Fruit fly (Drosophila melanogaster) whole organism, prepupa: Measurements from ENCODE around the gene NFAT.

Source experiments
- Blimp-1 ChIP-seq: fragments of 200-800 bp; sonication (Bioruptor generic); optimal IDR thresholded peaks from 3 replicates; lab custom pipeline; 2017; ENCODE audit warnings: missing biosample characterization, missing genetic modification characterization, mild to moderate bottlenecking, moderate library complexity, missing genetic modification reagents
- CG9139 ChIP-seq: fragments of 200-800 bp; sonication (Bioruptor generic); optimal IDR thresholded peaks from 3 replicates; lab custom pipeline; 2017; ENCODE audit warnings: missing biosample characterization, mild to moderate bottlenecking, missing genetic modification characterization
- Sox102F ChIP-seq: fragments of 200-800 bp; sonication (Bioruptor generic); optimal IDR thresholded peaks from 2 replicates; lab custom pipeline; 2016; ENCODE audit warnings: missing biosample characterization, mild to moderate bottlenecking, missing genetic modification characterization
- dac ChIP-seq: fragments of 200-800 bp; sonication (Bioruptor generic); optimal IDR thresholded peaks from 2 replicates; lab custom pipeline; 2017; ENCODE audit warnings: missing biosample characterization, mild to moderate bottlenecking, missing genetic modification characterization
- salr ChIP-seq, 2 experiments: fragments of 200-800 bp; sonication (Bioruptor generic); optimal IDR thresholded peaks; 3 replicates each; lab custom pipeline; 2016 to 2018; ENCODE audit warnings: missing biosample characterization in 2 of 2, missing genetic modification characterization in 2 of 2, mild to moderate bottlenecking in 1 of 2

Gene NFAT

dm6 chrX:13699666-13700065 lies 75.1 kb downstream of the NFAT start:
- TF ChIP-seq CG9139 (GFP tag; lab: Kevin White, UChicago) (no peak), Sox102F (GFP tag; lab: Kevin White, UChicago) (no peak), salr (GFP tag; optimal IDR thresholded peaks at IDR 0.05; lab: Kevin White, UChicago) (no peak), dac (GFP tag; lab: Kevin White, UChicago) (no peak), Blimp-1 (no peak)
